Fruit fly (Drosophila melanogaster) whole organism, embryonic: Measurements from ENCODE around the gene CG14142.

ENCODE experiments used
- Bteb2 ChIP-seq: fragments of 200-800 bp; sonication (Bioruptor generic); optimal IDR thresholded peaks from 2 replicates; lab custom pipeline; 2016; ENCODE audit warnings: missing biosample characterization, missing genetic modification characterization
- C15 ChIP-seq: fragments of 200-800 bp; sonication (Bioruptor generic); IDR thresholded peaks from 3 replicates; pipeline ENCODE4 v1.3.6; 2022; ENCODE audit warnings: missing biosample characterization, missing genetic modification characterization
- CG1233 ChIP-seq: fragments of 200-800 bp; sonication (Bioruptor generic); optimal IDR thresholded peaks from 4 replicates; lab custom pipeline; 2018; ENCODE audit warnings: missing biosample characterization, mild to moderate bottlenecking, missing genetic modification characterization
- CG12744 ChIP-seq: fragments of 200-800 bp; sonication (Bioruptor generic); optimal IDR thresholded peaks from 2 replicates; lab custom pipeline; 2016; ENCODE audit warnings: missing biosample characterization, missing genetic modification characterization
- CG13424 ChIP-seq: fragments of 200-800 bp; sonication (Bioruptor generic); optimal IDR thresholded peaks from 2 replicates; lab custom pipeline; 2019; ENCODE audit warnings: missing biosample characterization, mild to moderate bottlenecking, missing genetic modification characterization, moderate library complexity
- CG13894 ChIP-seq: fragments of 200-800 bp; sonication (Bioruptor generic); optimal IDR thresholded peaks from 3 replicates; lab custom pipeline; 2018; ENCODE audit warnings: missing biosample characterization, mild to moderate bottlenecking, missing genetic modification characterization, moderate library complexity
- CG1529 ChIP-seq: fragments of 200-800 bp; sonication (Bioruptor generic); optimal IDR thresholded peaks from 3 replicates; lab custom pipeline; 2018; ENCODE audit warnings: missing biosample characterization, missing genetic modification characterization
- CG15601 ChIP-seq: fragments of 200-800 bp; sonication (Bioruptor generic); optimal IDR thresholded peaks from 3 replicates; lab custom pipeline; 2019; ENCODE audit warnings: missing biosample characterization, mild to moderate bottlenecking, missing genetic modification characterization, moderate library complexity
- CG17186 ChIP-seq: fragments of 200-800 bp; sonication (Bioruptor generic); optimal IDR thresholded peaks from 3 replicates; lab custom pipeline; 2017; ENCODE audit warnings: missing biosample characterization, missing genetic modification reagents, missing genetic modification characterization
- CG2129 ChIP-seq: fragments of 200-800 bp; sonication (Bioruptor generic); IDR thresholded peaks from 2 replicates; pipeline ENCODE4 v1.3.6; 2022; ENCODE audit warnings: missing biosample characterization, missing genetic modification characterization; ENCODE audit not compliant: partially characterized antibody
- CG3995 ChIP-seq: fragments of 200-800 bp; sonication (Bioruptor generic); optimal IDR thresholded peaks from 3 replicates; lab custom pipeline; 2016; ENCODE audit warnings: missing biosample characterization, missing genetic modification characterization
- CG6683 ChIP-seq: fragments of 200-800 bp; sonication (Bioruptor generic); optimal IDR thresholded peaks from 2 replicates; lab custom pipeline; 2017; ENCODE audit warnings: missing biosample characterization, mild to moderate bottlenecking, missing genetic modification characterization, missing genetic modification reagents
- CG7271 ChIP-seq: fragments of 200-800 bp; sonication (Bioruptor generic); optimal IDR thresholded peaks from 2 replicates; lab custom pipeline; 2018; ENCODE audit warnings: missing biosample characterization, mild to moderate bottlenecking, missing genetic modification characterization, moderate library complexity
- CHES-1-like ChIP-seq: fragments of 200-800 bp; sonication (Bioruptor generic); optimal IDR thresholded peaks from 2 replicates; lab custom pipeline; 2016; ENCODE audit warnings: missing biosample characterization, missing genetic modification characterization
- Dbx ChIP-seq: fragments of 200-800 bp; sonication (Bioruptor generic); IDR thresholded peaks from 3 replicates; pipeline ENCODE4 v1.3.6; 2022; ENCODE audit warnings: missing biosample characterization, missing genetic modification characterization
- H2.0 ChIP-seq: fragments of 200-800 bp; sonication (Bioruptor generic); IDR thresholded peaks from 2 replicates; pipeline ENCODE4 v1.3.6; 2022; ENCODE audit warnings: missing biosample characterization, missing genetic modification characterization
- Hmr ChIP-seq: fragments of 200-800 bp; sonication (Bioruptor generic); optimal IDR thresholded peaks from 3 replicates; lab custom pipeline; 2017; ENCODE audit warnings: mild to moderate bottlenecking, missing biosample characterization, missing genetic modification reagents, missing genetic modification characterization
- Kr ChIP-seq: fragments of 200-800 bp; sonication (Bioruptor generic); optimal IDR thresholded peaks from 2 replicates; lab custom pipeline; 2017; ENCODE audit warnings: missing biosample characterization, mild to moderate bottlenecking, missing genetic modification characterization
- MBD-R2 ChIP-seq: fragments of 200-800 bp; sonication (Bioruptor generic); IDR thresholded peaks from 2 replicates; pipeline ENCODE4 v1.3.6; 2022; ENCODE audit warnings: missing biosample characterization, missing genetic modification characterization
- Mad ChIP-seq: fragments of 200-800 bp; sonication (Bioruptor generic); optimal IDR thresholded peaks from 2 replicates; lab custom pipeline; 2016; ENCODE audit warnings: missing biosample characterization, missing genetic modification characterization
- Med ChIP-seq: fragments of 200-800 bp; sonication (Bioruptor generic); peaks from one replicate; lab custom pipeline; 2016; ENCODE audit warnings: missing biosample characterization, missing genetic modification characterization, mild to moderate bottlenecking, inconsistent platforms, moderate library complexity
- Meics ChIP-seq: fragments of 200-800 bp; sonication (Bioruptor generic); optimal IDR thresholded peaks from 2 replicates; lab custom pipeline; 2017; ENCODE audit warnings: missing biosample characterization, mild to moderate bottlenecking, missing genetic modification characterization
- NFAT ChIP-seq: fragments of 200-800 bp; sonication (Bioruptor generic); IDR thresholded peaks from 2 replicates; pipeline ENCODE4 v1.3.6; 2022; ENCODE audit warnings: missing biosample characterization, missing genetic modification characterization
- Poxn ChIP-seq: fragments of 200-800 bp; sonication (Bioruptor generic); IDR thresholded peaks from 2 replicates; pipeline ENCODE4 v1.3.6; 2022; ENCODE audit warnings: missing biosample characterization, missing genetic modification characterization
- Rfx ChIP-seq: fragments of 200-800 bp; sonication (Bioruptor generic); IDR thresholded peaks from 2 replicates; pipeline ENCODE4 v1.3.6; 2022; ENCODE audit warnings: missing biosample characterization, missing genetic modification characterization
- Usf ChIP-seq: fragments of 200-800 bp; sonication (Bioruptor generic); optimal IDR thresholded peaks from 2 replicates; lab custom pipeline; 2017; ENCODE audit warnings: missing genotype, missing biosample characterization, missing genetic modification characterization
- Xbp1 ChIP-seq: fragments of 200-800 bp; sonication (Bioruptor generic); optimal IDR thresholded peaks from 3 replicates; lab custom pipeline; 2016; ENCODE audit warnings: missing biosample characterization, mild to moderate bottlenecking, missing genetic modification characterization
- Xrp1 ChIP-seq: fragments of 200-800 bp; sonication (Bioruptor generic); IDR thresholded peaks from 2 replicates; pipeline ENCODE4 v1.3.6; 2022; ENCODE audit warnings: missing biosample characterization, missing genetic modification characterization
- ab ChIP-seq: fragments of 200-800 bp; sonication (Bioruptor generic); optimal IDR thresholded peaks from 2 replicates; lab custom pipeline; 2016; ENCODE audit warnings: missing biosample characterization, missing genetic modification characterization
- ap ChIP-seq: fragments of 200-800 bp; sonication (Bioruptor generic); IDR thresholded peaks from 2 replicates; pipeline ENCODE4 v1.3.6; 2022; ENCODE audit warnings: missing biosample characterization, missing genetic modification characterization
- az2 ChIP-seq: fragments of 200-800 bp; sonication (Bioruptor generic); optimal IDR thresholded peaks from 3 replicates; lab custom pipeline; 2016; ENCODE audit warnings: missing biosample characterization, missing genetic modification characterization
- cwo ChIP-seq: fragments of 200-800 bp; sonication (Bioruptor generic); optimal IDR thresholded peaks from 3 replicates; lab custom pipeline; 2017; ENCODE audit warnings: missing biosample characterization, missing genetic modification characterization, mild to moderate bottlenecking, moderate library complexity, missing genetic modification reagents
- dmrt11E ChIP-seq: fragments of 200-800 bp; sonication (Bioruptor generic); optimal IDR thresholded peaks from 3 replicates; lab custom pipeline; 2018; ENCODE audit warnings: missing biosample characterization, mild to moderate bottlenecking, missing genetic modification characterization, moderate library complexity
- dysf ChIP-seq: fragments of 200-800 bp; sonication (Bioruptor generic); IDR thresholded peaks from 3 replicates; pipeline ENCODE4 v1.3.6; 2022; ENCODE audit warnings: missing biosample characterization, missing genetic modification characterization
- fru ChIP-seq: fragments of >200 bp; optimal IDR thresholded peaks from 2 replicates; lab custom pipeline; 2017
- fu2 ChIP-seq: fragments of 200-800 bp; sonication (Bioruptor generic); optimal IDR thresholded peaks from 2 replicates; lab custom pipeline; 2016; ENCODE audit warnings: missing biosample characterization, missing genetic modification characterization
- grau ChIP-seq: fragments of 200-800 bp; optimal IDR thresholded peaks from 3 replicates; lab custom pipeline; 2019; ENCODE audit warnings: missing biosample characterization, mild to moderate bottlenecking, missing genetic modification characterization, moderate library complexity
- nerfin-2 ChIP-seq: fragments of 200-800 bp; sonication (Bioruptor generic); IDR thresholded peaks from 2 replicates; pipeline ENCODE4 v1.3.6; 2022; ENCODE audit warnings: missing biosample characterization, missing genetic modification characterization; ENCODE audit not compliant: partially characterized antibody
- pan ChIP-seq, 4 experiments: fragments of >200 bp in 3 of 4; fragments of 200-800 bp in 1 of 4; sonication (Bioruptor generic) in 1 of 4; optimal IDR thresholded peaks in 3 of 4; IDR thresholded peaks in 1 of 4; 2 replicates each; pipeline versions ENCODE4 v1.3.6 to Lab custom; 2017 to 2022; ENCODE audit warnings: missing biosample characterization in 2 of 4, missing genetic modification characterization in 2 of 4, mixed read lengths in 1 of 4
- ro ChIP-seq: fragments of 200-800 bp; sonication (Bioruptor generic); IDR thresholded peaks from 2 replicates; pipeline ENCODE4 v1.3.6; 2022; ENCODE audit warnings: missing biosample characterization, missing genetic modification characterization
- seq ChIP-seq: fragments of 200-800 bp; sonication (Bioruptor generic); IDR thresholded peaks from 2 replicates; pipeline ENCODE4 v1.3.6; 2022; ENCODE audit warnings: missing biosample characterization, missing genetic modification characterization
- sob ChIP-seq: fragments of 200-800 bp; sonication (Bioruptor generic); IDR thresholded peaks from 2 replicates; pipeline ENCODE4 v1.3.6; 2022; ENCODE audit warnings: missing biosample characterization, missing genetic modification characterization
- sqz ChIP-seq: fragments of 200-800 bp; sonication (Bioruptor generic); optimal IDR thresholded peaks from 3 replicates; lab custom pipeline; 2018; ENCODE audit warnings: missing biosample characterization, mild to moderate bottlenecking, missing genetic modification characterization
- sr ChIP-seq: fragments of 200-800 bp; sonication (Bioruptor generic); IDR thresholded peaks from 3 replicates; pipeline ENCODE4 v1.3.6; 2022; ENCODE audit warnings: missing biosample characterization, missing genetic modification characterization
- tll ChIP-seq, 2 experiments: fragments of 200-800 bp in 1 of 2; fragments of >200 bp in 1 of 2; sonication (Bioruptor generic) in 1 of 2; optimal IDR thresholded peaks; 2 replicates each; lab custom pipeline; 2017 to 2019; ENCODE audit warnings: missing biosample characterization in 2 of 2, missing genetic modification characterization in 2 of 2, mild to moderate bottlenecking in 1 of 2, moderate library complexity in 1 of 2
- ttk ChIP-seq: fragments of 200-800 bp; sonication (Bioruptor generic); IDR thresholded peaks from 2 replicates; pipeline ENCODE4 v2.1.2; 2022; ENCODE audit warnings: missing biosample characterization, missing genetic modification characterization
- vfl ChIP-seq: fragments of 200-800 bp; sonication (Bioruptor generic); optimal IDR thresholded peaks from 2 replicates; lab custom pipeline; 2016; ENCODE audit warnings: missing biosample characterization, missing genetic modification characterization
- zfh1 ChIP-seq: fragments of 200-800 bp; sonication (Bioruptor generic); IDR thresholded peaks from 3 replicates; pipeline ENCODE4 v1.3.6; 2022; ENCODE audit warnings: missing biosample characterization, missing genetic modification characterization

The CG14142 gene

dm6 chr3L:11205608-11206336, 32.5 kb downstream of the CG14142 start, which contains the start of gene Plod (continued):
- TF ChIP-seq CG13894 (tag; lab: Kevin White, UChicago) (peak; percentile 56), CG1529 (GFP tag; lab: Kevin White, UChicago) (no peak), ttk (GFP tag; lab: Robert Waterston, UW) (no peak), sqz (GFP tag; lab: Kevin White, UChicago) (peak; percentile 55), vfl (peak; percentile 56), Usf (GFP tag; lab: Kevin White, UChicago) (no peak), CG17186 (GFP tag; lab: Kevin White, UChicago) (no peak), fru (no peak), CG1233 (GFP tag; lab: Kevin White, UChicago) (peak; percentile 17), CG15601 (tag; lab: Kevin White, UChicago) (peak; percentile 51), ro (GFP tag; lab: Robert Waterston, UW) (no peak), pan (optimal IDR thresholded peaks at IDR 0.05; lab: Kevin White, UChicago) (no peak), pan (GFP tag; optimal IDR thresholded peaks at IDR 0.05 in 1 of 2, IDR thresholded peaks at IDR 0.05 in 1 of 2) (peak in 1 of 2 experiments; percentile 55), CG3995 (GFP tag; lab: Kevin White, UChicago) (no peak), MBD-R2 (GFP tag; lab: Robert Waterston, UW) (peak; percentile 73), C15 (GFP tag; lab: Robert Waterston, UW) (no peak), Hmr (GFP tag; lab: Kevin White, UChicago) (peak; percentile 76), dysf (GFP tag; lab: Robert Waterston, UW) (peak; percentile 48; the same call in 1 of the 3 replicates), sr (GFP tag; lab: Robert Waterston, UW) (0 out of 3 replicates have a peak, but pooled peaks have one; percentile 14)

- TF ChIP-seq Xbp1 (GFP tag; lab: Kevin White, UChicago) (peak; percentile 47), zfh1 (GFP tag; lab: Robert Waterston, UW) (no peak), MBD-R2 (GFP tag; lab: Robert Waterston, UW) (peak; percentile 87), CG2129 (GFP tag; lab: Robert Waterston, UW) (peak; percentile 93), Meics (GFP tag; lab: Kevin White, UChicago) (no peak), Mad (GFP tag; lab: Kevin White, UChicago) (no peak), grau (tag; lab: Kevin White, UChicago) (peak; percentile 53), Rfx (GFP tag; lab: Robert Waterston, UW) (peak; percentile 70), Bteb2 (GFP tag; lab: Kevin White, UChicago) (peak; percentile 54), ab (GFP tag; lab: Kevin White, UChicago) (no peak), az2 (GFP tag; lab: Kevin White, UChicago) (no peak), dmrt11E (tag; lab: Kevin White, UChicago) (peak; percentile 11), CG6683 (peak; percentile 23), CG7271 (tag; lab: Kevin White, UChicago) (no peak), CG13424 (peak; percentile 18), ap (GFP tag; lab: Robert Waterston, UW) (no peak), Kr (GFP tag; lab: Kevin White, UChicago) (no peak), H2.0 (GFP tag; lab: Robert Waterston, UW) (no peak), fu2 (GFP tag; lab: Kevin White, UChicago) (peak; percentile 36), CG1233 (GFP tag; lab: Kevin White, UChicago) (no peak), nerfin-2 (GFP tag; lab: Robert Waterston, UW) (peak; percentile 100), NFAT (peak; percentile 31; the same call in 1 of the 2 replicates), Dbx (GFP tag; lab: Robert Waterston, UW) (peak; percentile 66; the same call in 2 of the 3 replicates), Xrp1 (GFP tag; lab: Robert Waterston, UW) (peak; percentile 51; the same call in 1 of the 2 replicates), seq (GFP tag; lab: Robert Waterston, UW) (no peak; the same call in 1 of the 2 replicates), Poxn (no peak), tll (GFP tag; optimal IDR thresholded peaks at IDR 0.05; lab: Kevin White, UChicago) (peak in 1 of 2 experiments; percentile 43), CG12744 (GFP tag; lab: Kevin White, UChicago) (peak; percentile 32), CHES-1-like (GFP tag; lab: Kevin White, UChicago) (peak; percentile 54), sob (GFP tag; lab: Robert Waterston, UW) (peak; percentile 68), Med (peak; percentile 94), cwo (GFP tag; lab: Kevin White, UChicago) (peak; percentile 8)
Observed at dm6 chr3L:11210517-11210916, 37.2 kb downstream of the CG14142 start, which contains the start of the genes Ube3a and CG7600. Gene Ube3a (minus strand): TSS chr3L:11210583. Gene CG7600 (plus strand): TSS chr3L:11210786.
